Worm (Caenorhabditis elegans) whole organism, mixed stage, embryonic: Measurements from ENCODE around the gene T24E12.6.

Source experiments
- M03D4.4 ChIP-seq: sonication (generic microtip); optimal IDR thresholded peaks from 2 replicates; lab custom pipeline; 2017; ENCODE audit warnings: mild to moderate bottlenecking, missing genetic modification characterization, missing compliant biosample characterization
- bed-3 ChIP-seq: fragments of 200-800 bp; sonication (Bioruptor generic); optimal IDR thresholded peaks from 3 replicates; lab custom pipeline; 2018; ENCODE audit warnings: mild to moderate bottlenecking, missing genetic modification characterization, moderate library complexity, missing compliant biosample characterization
- ceh-39 ChIP-seq: fragments of 150-350 bp; optimal IDR thresholded peaks from 2 replicates; lab custom pipeline; 2014; ENCODE audit warnings: missing biosample characterization, missing genetic modification characterization
- ceh-43 ChIP-seq: fragments of 200-800 bp; sonication (Bioruptor generic); optimal IDR thresholded peaks from 2 replicates; lab custom pipeline; 2018; ENCODE audit warnings: mild to moderate bottlenecking, missing genetic modification characterization, moderate library complexity, missing compliant biosample characterization
- ceh-83 ChIP-seq: fragments of 200-800 bp; sonication (Bioruptor generic); optimal IDR thresholded peaks from 2 replicates; lab custom pipeline; 2018; ENCODE audit warnings: mild to moderate bottlenecking, missing genetic modification characterization, missing compliant biosample characterization
- cnd-1 ChIP-seq: fragments of 200-800 bp; sonication (Bioruptor generic); optimal IDR thresholded peaks from 2 replicates; lab custom pipeline; 2018; ENCODE audit warnings: mild to moderate bottlenecking, missing genetic modification characterization, missing compliant biosample characterization
- drap-1 ChIP-seq: fragments of 200-800 bp; sonication (Bioruptor generic); optimal IDR thresholded peaks from 3 replicates; lab custom pipeline; 2018; ENCODE audit warnings: mild to moderate bottlenecking, missing genetic modification characterization, missing compliant biosample characterization
- elt-1 ChIP-seq: sonication (generic microtip); optimal IDR thresholded peaks from 2 replicates; lab custom pipeline; 2017; ENCODE audit warnings: missing genetic modification characterization, mild to moderate bottlenecking, missing compliant biosample characterization, antibody characterized with exemption, moderate library complexity, borderline replicate concordance; ENCODE audit not compliant: insufficient read depth
- elt-3 ChIP-seq: fragments of 150-350 bp; optimal IDR thresholded peaks from 2 replicates; lab custom pipeline; 2014; ENCODE audit warnings: missing biosample characterization, missing genetic modification characterization
- ham-2 ChIP-seq: fragments of 200-800 bp; sonication (Bioruptor generic); optimal IDR thresholded peaks from 2 replicates; lab custom pipeline; 2018; ENCODE audit warnings: mild to moderate bottlenecking, missing genetic modification characterization, missing compliant biosample characterization
- hlh-1 ChIP-seq: fragments of 150-350 bp; optimal IDR thresholded peaks from 2 replicates; lab custom pipeline; 2014; ENCODE audit warnings: missing biosample characterization, missing genetic modification reagents, missing genetic modification characterization
- lin-13 ChIP-seq: fragments of 150-350 bp; optimal IDR thresholded peaks from 2 replicates; lab custom pipeline; 2014; ENCODE audit warnings: missing biosample characterization, missing genetic modification characterization
- lin-32 ChIP-seq: fragments of 200-800 bp; sonication (Bioruptor generic); optimal IDR thresholded peaks from 2 replicates; lab custom pipeline; 2018; ENCODE audit warnings: mild to moderate bottlenecking, missing genetic modification characterization, missing compliant biosample characterization
- lsy-2 ChIP-seq: fragments of 150-350 bp; optimal IDR thresholded peaks from 2 replicates; lab custom pipeline; 2014; ENCODE audit warnings: missing biosample characterization, missing genetic modification characterization
- mab-5 ChIP-seq: fragments of 150-350 bp; optimal IDR thresholded peaks from 2 replicates; lab custom pipeline; 2014; ENCODE audit warnings: missing biosample characterization, missing genetic modification characterization
- mep-1 ChIP-seq: fragments of 150-350 bp; optimal IDR thresholded peaks from 2 replicates; lab custom pipeline; 2017; ENCODE audit warnings: missing biosample characterization, missing genetic modification reagents, missing genetic modification characterization, inconsistent platforms
- mls-2 ChIP-seq: sonication (generic microtip); optimal IDR thresholded peaks from 2 replicates; lab custom pipeline; 2016; ENCODE audit warnings: mild to moderate bottlenecking, missing genetic modification characterization, moderate library complexity, missing compliant biosample characterization
- nhr-12 ChIP-seq: fragments of 150-350 bp; optimal IDR thresholded peaks from 2 replicates; lab custom pipeline; 2014; ENCODE audit warnings: missing biosample characterization, missing genetic modification characterization
- nhr-2 ChIP-seq: fragments of 150-350 bp; optimal IDR thresholded peaks from 2 replicates; lab custom pipeline; 2014; ENCODE audit warnings: missing biosample characterization, missing genetic modification characterization
- nhr-237 ChIP-seq: fragments of 150-350 bp; optimal IDR thresholded peaks from 2 replicates; lab custom pipeline; 2014; ENCODE audit warnings: missing biosample characterization, missing genetic modification characterization
- nhr-76 ChIP-seq: sonication (generic microtip); optimal IDR thresholded peaks from 2 replicates; lab custom pipeline; 2017; ENCODE audit warnings: missing biosample characterization, missing genetic modification characterization
- pha-4 ChIP-seq: fragments of 150-350 bp; optimal IDR thresholded peaks from 2 replicates; lab custom pipeline; 2018; ENCODE audit warnings: missing biosample characterization, missing genetic modification reagents, missing genetic modification characterization
- sem-2 ChIP-seq: fragments of 200-800 bp; sonication (Bioruptor generic); optimal IDR thresholded peaks from 2 replicates; lab custom pipeline; 2018; ENCODE audit warnings: mild to moderate bottlenecking, missing genetic modification characterization, missing compliant biosample characterization
- snpc-4 ChIP-seq: fragments of 150-350 bp; optimal IDR thresholded peaks from 2 replicates; lab custom pipeline; 2014; ENCODE audit warnings: missing biosample characterization, missing genetic modification characterization
- sptf-1 ChIP-seq: sonication (generic microtip); optimal IDR thresholded peaks from 2 replicates; lab custom pipeline; 2017; ENCODE audit warnings: mild to moderate bottlenecking, missing genetic modification characterization, moderate library complexity, missing compliant biosample characterization
- tbx-8 ChIP-seq: fragments of 200-800 bp; sonication (Bioruptor generic); optimal IDR thresholded peaks from 2 replicates; lab custom pipeline; 2018; ENCODE audit warnings: mild to moderate bottlenecking, missing genetic modification characterization, moderate library complexity, missing compliant biosample characterization
- unc-120 ChIP-seq: sonication (generic microtip); optimal IDR thresholded peaks from 2 replicates; lab custom pipeline; 2017; ENCODE audit warnings: missing genetic modification characterization, missing compliant biosample characterization; ENCODE audit not compliant: poor library complexity, severe bottlenecking
- unc-39 ChIP-seq: fragments of 150-350 bp; optimal IDR thresholded peaks from 2 replicates; lab custom pipeline; 2014; ENCODE audit warnings: missing biosample characterization, missing genetic modification characterization
- unc-62 ChIP-seq: fragments of 150-350 bp; optimal IDR thresholded peaks from 2 replicates; lab custom pipeline; 2014; ENCODE audit warnings: missing biosample characterization, missing genetic modification reagents, missing genetic modification characterization
- zip-8 ChIP-seq: fragments of 150-350 bp; optimal IDR thresholded peaks from 2 replicates; lab custom pipeline; 2014; ENCODE audit warnings: missing biosample characterization, missing genetic modification characterization
- ztf-11 ChIP-seq: fragments of 150-350 bp; optimal IDR thresholded peaks from 2 replicates; lab custom pipeline; 2014; ENCODE audit warnings: missing biosample characterization, missing genetic modification characterization

The T24E12.6 gene

ce11 chrII:3785756-3786155 lies 24.3 kb upstream of the T24E12.6 start:
- TF ChIP-seq lin-32 (no peak), unc-39 (no peak), ztf-11 (tag; lab: Kevin White, UChicago) (no peak), ceh-43 (GFP tag; lab: Kevin White, UChicago) (no peak), unc-120 (tag; lab: Kevin White, UChicago) (no peak), mab-5 (tag; lab: Kevin White, UChicago) (no peak), drap-1 (no peak), sptf-1 (tag; lab: Kevin White, UChicago) (no peak), elt-3 (tag; lab: Kevin White, UChicago) (no peak), elt-1 (no peak), pha-4 (tag; lab: Kevin White, UChicago) (no peak), lsy-2 (tag; lab: Kevin White, UChicago) (no peak), tbx-8 (no peak), sem-2 (no peak), unc-62 (GFP tag; lab: Kevin White, UChicago) (no peak), nhr-12 (no peak), ham-2 (GFP tag; lab: Kevin White, UChicago) (no peak)

- no peak for TF ChIP-seq cnd-1 (tag; lab: Kevin White, UChicago)
- no peak for TF ChIP-seq unc-120 (tag; lab: Kevin White, UChicago)
- no peak for TF ChIP-seq elt-1
- TF ChIP-seq nhr-76 (tag; lab: Kevin White, UChicago) = no peak
- no peak for TF ChIP-seq nhr-12
- no peak for TF ChIP-seq ceh-83 (GFP tag; lab: Kevin White, UChicago)
- TF ChIP-seq M03D4.4 (tag; lab: Kevin White, UChicago) = no peak
- TF ChIP-seq ham-2 (GFP tag; lab: Kevin White, UChicago) = no peak
- no peak for TF ChIP-seq elt-3 (tag; lab: Kevin White, UChicago)
- no peak for TF ChIP-seq mep-1 (tag; lab: Kevin White, UChicago)
- TF ChIP-seq unc-62 (GFP tag; lab: Kevin White, UChicago) = no peak
- TF ChIP-seq bed-3 = no peak
- no peak for TF ChIP-seq nhr-2
Measured at ce11 chrII:3785257-3785656, 23.8 kb upstream of the T24E12.6 start, which contains the start of gene T24E12.1. Gene T24E12.1 (plus strand): TSS chrII:3785557.

- TF ChIP-seq ceh-83 (GFP tag; lab: Kevin White, UChicago) (no peak), hlh-1 (tag; lab: Kevin White, UChicago) (no peak), zip-8 (tag; lab: Kevin White, UChicago) (peak; percentile 99)
Measured at ce11 chrII:3782309-3783000, 21.0 kb upstream of the T24E12.6 start, which contains the start of gene T24E12.2. Gene T24E12.2 (plus strand): TSS chrII:3782950.

ce11 chrII:3781238-3781637 lies 19.7 kb upstream of the T24E12.6 start:
- TF ChIP-seq lin-32 (no peak), lin-13 (no peak), nhr-237 (tag; lab: Kevin White, UChicago) (no peak), unc-39 (no peak), nhr-76 (tag; lab: Kevin White, UChicago) (no peak), mls-2 (tag; lab: Kevin White, UChicago) (no peak), nhr-12 (no peak), zip-8 (tag; lab: Kevin White, UChicago) (no peak), unc-120 (tag; lab: Kevin White, UChicago) (no peak), ceh-83 (GFP tag; lab: Kevin White, UChicago) (no peak), tbx-8 (no peak), lsy-2 (tag; lab: Kevin White, UChicago) (no peak), snpc-4 (no peak), ham-2 (GFP tag; lab: Kevin White, UChicago) (no peak), elt-1 (no peak), bed-3 (no peak), pha-4 (tag; lab: Kevin White, UChicago) (no peak), drap-1 (no peak)
- TF ChIP-seq, all 35 proteins: peak for 0

- TF ChIP-seq bed-3 = no peak
- no peak for TF ChIP-seq mls-2 (tag; lab: Kevin White, UChicago)
- no peak for TF ChIP-seq nhr-76 (tag; lab: Kevin White, UChicago)
- no peak for TF ChIP-seq unc-39
- TF ChIP-seq ceh-39 (tag; lab: Kevin White, UChicago) = no peak
- no peak for TF ChIP-seq mep-1 (tag; lab: Kevin White, UChicago)
- TF ChIP-seq elt-1 = no peak
- TF ChIP-seq ztf-11 (tag; lab: Kevin White, UChicago) = no peak
- no peak for TF ChIP-seq sem-2
- TF ChIP-seq lsy-2 (tag; lab: Kevin White, UChicago) = no peak
- no peak for TF ChIP-seq zip-8 (tag; lab: Kevin White, UChicago)
- TF ChIP-seq hlh-1 (tag; lab: Kevin White, UChicago) = no peak
- TF ChIP-seq drap-1 = no peak
- no peak for TF ChIP-seq nhr-237 (tag; lab: Kevin White, UChicago)
Measured at ce11 chrII:3779463-3779862, 18.0 kb upstream of the T24E12.6 start, which contains the start of gene T24E12.11. Gene T24E12.11 (minus strand): TSS chrII:3779563.
